ENCODE assay signal across 3 fruit fly cellular contexts in genomic region chrX:6777394-6777793, dm6.
TF ChIP-seq lines count a peak whose summit lies in the region.

No protein-coding gene starts in this region.

TF ChIP-seq in whole organism, embryonic, 481 proteins besides CTCF, POLR2A, EP300 and RAD21 (continued from another document):
- TF ChIP-seq mld (GFP tag; IDR thresholded peaks at IDR 0.05; lab: Robert Waterston, UW; ENCODE audit: partially characterized antibody) (no peak), zen (tag; optimal IDR thresholded peaks at IDR 0.05; lab: Kevin White, UChicago) (peak; percentile 24), CG14710 (tag; optimal IDR thresholded peaks at IDR 0.05; lab: Kevin White, UChicago) (peak; percentile 25), CG8944 (GFP tag; optimal IDR thresholded peaks at IDR 0.05; lab: Kevin White, UChicago) (peak; percentile 15), Atf-2 (GFP tag; optimal IDR thresholded peaks at IDR 0.05; lab: Kevin White, UChicago) (no peak), fd96Cb (tag; optimal IDR thresholded peaks at IDR 0.05; lab: Kevin White, UChicago) (peak; percentile 32), bsh (GFP tag; optimal IDR thresholded peaks at IDR 0.05; lab: Kevin White, UChicago) (peak; percentile 30 to 70), nau (GFP tag; optimal IDR thresholded peaks at IDR 0.05; lab: Kevin White, UChicago) (no peak), CG9727 (GFP tag; optimal IDR thresholded peaks at IDR 0.05; lab: Kevin White, UChicago) (peak; percentile 29), CG6683 (GFP tag; optimal IDR thresholded peaks at IDR 0.05; lab: Kevin White, UChicago) (no peak), CG7556 (GFP tag; optimal IDR thresholded peaks at IDR 0.05; lab: Kevin White, UChicago) (no peak), nmo (GFP tag; optimal IDR thresholded peaks at IDR 0.05; lab: Kevin White, UChicago) (peak; percentile 4), eyg (GFP tag; optimal IDR thresholded peaks at IDR 0.05; lab: Kevin White, UChicago) (no peak), gem (tag; optimal IDR thresholded peaks at IDR 0.05; lab: Kevin White, UChicago) (peak; percentile 50), chif (GFP tag; optimal IDR thresholded peaks at IDR 0.05; lab: Kevin White, UChicago) (peak in 1 of 2 experiments; percentile 35), CG12391 (tag; optimal IDR thresholded peaks at IDR 0.05; lab: Kevin White, UChicago) (peak; percentile 12), Mad (GFP tag; optimal IDR thresholded peaks at IDR 0.05; lab: Kevin White, UChicago) (no peak), CG16813 (GFP tag; IDR thresholded peaks at IDR 0.05; lab: Robert Waterston, UW; ENCODE audit: partially characterized antibody) (no peak), CG8924 (tag; optimal IDR thresholded peaks at IDR 0.05; lab: Kevin White, UChicago) (peak; percentile 4), phol (tag; optimal IDR thresholded peaks at IDR 0.05; lab: Kevin White, UChicago) (peak; percentile 42), nom (GFP tag; optimal IDR thresholded peaks at IDR 0.05; lab: Kevin White, UChicago) (peak; percentile 70), CG33557 (GFP tag; optimal IDR thresholded peaks at IDR 0.05; lab: Kevin White, UChicago) (peak; percentile 5), unc-4 (GFP tag; IDR thresholded peaks at IDR 0.05; lab: Robert Waterston, UW; ENCODE audit: partially characterized antibody) (no peak), corto (GFP tag; optimal IDR thresholded peaks at IDR 0.05; lab: Kevin White, UChicago) (peak; percentile 78), CG2712 (tag; optimal IDR thresholded peaks at IDR 0.05; lab: Kevin White, UChicago) (peak; percentile 46), dm (GFP tag; optimal IDR thresholded peaks at IDR 0.05; lab: Kevin White, UChicago) (no peak), Nf-YC (tag; optimal IDR thresholded peaks at IDR 0.05; lab: Kevin White, UChicago) (no peak), lbe (GFP tag; optimal IDR thresholded peaks at IDR 0.05; lab: Kevin White, UChicago) (peak; percentile 79), CG18262 (tag; optimal IDR thresholded peaks at IDR 0.05; lab: Kevin White, UChicago) (peak; percentile 29), ab (GFP tag; optimal IDR thresholded peaks at IDR 0.05; lab: Kevin White, UChicago) (no peak), Xrp1 (GFP tag; IDR thresholded peaks at IDR 0.05; lab: Robert Waterston, UW) (peak; percentile 39; the same call in 1 of the 2 replicates), CG15696 (tag; optimal IDR thresholded peaks at IDR 0.05; lab: Kevin White, UChicago) (peak; percentile 57), CG9437 (GFP tag; optimal IDR thresholded peaks at IDR 0.05; lab: Kevin White, UChicago) (no peak), dpn (GFP tag; optimal IDR thresholded peaks at IDR 0.05; lab: Kevin White, UChicago) (no peak), CG10979 (tag; optimal IDR thresholded peaks at IDR 0.05; lab: Kevin White, UChicago) (peak; percentile 31)

TF ChIP-seq in whole organism, prepupa, 60 proteins besides CTCF, POLR2A, EP300 and RAD21 (continued from another document):
- TF ChIP-seq CG11902 (GFP tag; optimal IDR thresholded peaks at IDR 0.05; lab: Kevin White, UChicago): peak; percentile 72
- peak; percentile 91 for TF ChIP-seq CG10631 (GFP tag; optimal IDR thresholded peaks at IDR 0.05; lab: Kevin White, UChicago)
- TF ChIP-seq CG8632 (GFP tag; optimal IDR thresholded peaks at IDR 0.05; lab: Kevin White, UChicago): peak; percentile 85
- peak; percentile 83 to 92 for TF ChIP-seq ss (GFP tag; optimal IDR thresholded peaks at IDR 0.05; lab: Kevin White, UChicago)
- peak; percentile 72 for TF ChIP-seq CG4318 (GFP tag; optimal IDR thresholded peaks at IDR 0.05; lab: Kevin White, UChicago)
- peak; percentile 72 for TF ChIP-seq CG9139 (GFP tag; optimal IDR thresholded peaks at IDR 0.05; lab: Kevin White, UChicago)
- peak; percentile 93 for TF ChIP-seq CG3032 (tag; optimal IDR thresholded peaks at IDR 0.05; lab: Kevin White, UChicago)
- TF ChIP-seq net (GFP tag; optimal IDR thresholded peaks at IDR 0.05; lab: Kevin White, UChicago): peak; percentile 84
- peak; percentile 88 for TF ChIP-seq achi (GFP tag; optimal IDR thresholded peaks at IDR 0.05; lab: Kevin White, UChicago)
- TF ChIP-seq CG32006 (GFP tag; optimal IDR thresholded peaks at IDR 0.05; lab: Kevin White, UChicago): peak; percentile 86
- TF ChIP-seq CG6854 (GFP tag; optimal IDR thresholded peaks at IDR 0.05; lab: Kevin White, UChicago): peak; percentile 70
- peak; percentile 98 for TF ChIP-seq Eip78C (GFP tag; lab: Kevin White, UChicago)
- peak; percentile 84 for TF ChIP-seq CG34406 (GFP tag; optimal IDR thresholded peaks at IDR 0.05; lab: Kevin White, UChicago)
- peak; percentile 90 for TF ChIP-seq Eip75B (GFP tag; optimal IDR thresholded peaks at IDR 0.05; lab: Kevin White, UChicago)
- no peak for TF ChIP-seq Hr38 (GFP tag; optimal IDR thresholded peaks at IDR 0.05; lab: Kevin White, UChicago)
- TF ChIP-seq Lpt (GFP tag; optimal IDR thresholded peaks at IDR 0.05; lab: Kevin White, UChicago): peak; percentile 80
- peak; percentile 41 for TF ChIP-seq Eip93F (GFP tag; optimal IDR thresholded peaks at IDR 0.05; lab: Kevin White, UChicago)
- peak; percentile 93 for TF ChIP-seq topi (GFP tag; optimal IDR thresholded peaks at IDR 0.05; lab: Kevin White, UChicago)
- TF ChIP-seq fd59A (GFP tag; optimal IDR thresholded peaks at IDR 0.05; lab: Kevin White, UChicago): peak; percentile 90
- peak; percentile 75 for TF ChIP-seq Sox15 (GFP tag; optimal IDR thresholded peaks at IDR 0.05; lab: Kevin White, UChicago)
- peak; percentile 87 for TF ChIP-seq CG6163 (GFP tag; IDR thresholded peaks at IDR 0.05; lab: Robert Waterston, UW)
- TF ChIP-seq cyc (GFP tag; optimal IDR thresholded peaks at IDR 0.05; lab: Kevin White, UChicago): peak; percentile 90
- peak; percentile 51; the same call in 2 of the 3 replicates for TF ChIP-seq eg (GFP tag; IDR thresholded peaks at IDR 0.05; lab: Robert Waterston, UW)
- TF ChIP-seq CG15336 (GFP tag; IDR thresholded peaks at IDR 0.05; lab: Robert Waterston, UW): peak; percentile 76
- TF ChIP-seq CG11294 (GFP tag; IDR thresholded peaks at IDR 0.05; lab: Robert Waterston, UW): 0 out of 2 replicates have a peak, but pooled peaks have one; percentile 25
- TF ChIP-seq CG3919 (GFP tag; optimal IDR thresholded peaks at IDR 0.05; lab: Kevin White, UChicago): peak; percentile 89
- TF ChIP-seq lz (GFP tag; optimal IDR thresholded peaks at IDR 0.05; lab: Kevin White, UChicago): peak; percentile 90
- peak; percentile 89 for TF ChIP-seq Smox (GFP tag; optimal IDR thresholded peaks at IDR 0.05; lab: Kevin White, UChicago)
- TF ChIP-seq CG6792 (GFP tag; optimal IDR thresholded peaks at IDR 0.05; lab: Kevin White, UChicago): peak; percentile 89
- TF ChIP-seq vri (GFP tag; optimal IDR thresholded peaks at IDR 0.05; lab: Kevin White, UChicago): peak; percentile 81
- TF ChIP-seq fkh (GFP tag; optimal IDR thresholded peaks at IDR 0.05; lab: Kevin White, UChicago): no peak
- peak; percentile 71 for TF ChIP-seq dac (GFP tag; optimal IDR thresholded peaks at IDR 0.05; lab: Kevin White, UChicago)
- peak; percentile 83 for TF ChIP-seq CG8119 (GFP tag; IDR thresholded peaks at IDR 0.05; lab: Robert Waterston, UW)
- TF ChIP-seq CG31627 (GFP tag; optimal IDR thresholded peaks at IDR 0.05; lab: Kevin White, UChicago): peak; percentile 89
- peak; percentile 56 for TF ChIP-seq Gug (GFP tag; IDR thresholded peaks at IDR 0.05; lab: Robert Waterston, UW)
- peak; percentile 90 to 92 for TF ChIP-seq salr (GFP tag; optimal IDR thresholded peaks at IDR 0.05; lab: Kevin White, UChicago)
- peak; percentile 71 for TF ChIP-seq CG8319 (GFP tag; optimal IDR thresholded peaks at IDR 0.05; lab: Kevin White, UChicago)

TF ChIP-seq in whole organism, wandering third instar larva, 38 proteins besides CTCF, POLR2A, EP300 and RAD21 (continued from another document):
- peak; percentile 60 for TF ChIP-seq Hnf4 (GFP tag; optimal IDR thresholded peaks at IDR 0.05; lab: Kevin White, UChicago)
- TF ChIP-seq brk (GFP tag; optimal IDR thresholded peaks at IDR 0.05; lab: Kevin White, UChicago): peak; percentile 66
- no peak for TF ChIP-seq tai (GFP tag; optimal IDR thresholded peaks at IDR 0.05; lab: Kevin White, UChicago)
- peak; percentile 88 for TF ChIP-seq h (GFP tag; optimal IDR thresholded peaks at IDR 0.05; lab: Kevin White, UChicago)
- TF ChIP-seq Sp1 (GFP tag; optimal IDR thresholded peaks at IDR 0.05; lab: Kevin White, UChicago): peak; percentile 87
- TF ChIP-seq Myc (optimal IDR thresholded peaks at IDR 0.05; lab: Kevin White, UChicago): no peak
- TF ChIP-seq br (GFP tag; optimal IDR thresholded peaks at IDR 0.05; lab: Kevin White, UChicago): peak; percentile 87
